Fruit fly (Drosophila melanogaster): ENCODE data around the gene Osi24.

Gene Osi24

DNA sequence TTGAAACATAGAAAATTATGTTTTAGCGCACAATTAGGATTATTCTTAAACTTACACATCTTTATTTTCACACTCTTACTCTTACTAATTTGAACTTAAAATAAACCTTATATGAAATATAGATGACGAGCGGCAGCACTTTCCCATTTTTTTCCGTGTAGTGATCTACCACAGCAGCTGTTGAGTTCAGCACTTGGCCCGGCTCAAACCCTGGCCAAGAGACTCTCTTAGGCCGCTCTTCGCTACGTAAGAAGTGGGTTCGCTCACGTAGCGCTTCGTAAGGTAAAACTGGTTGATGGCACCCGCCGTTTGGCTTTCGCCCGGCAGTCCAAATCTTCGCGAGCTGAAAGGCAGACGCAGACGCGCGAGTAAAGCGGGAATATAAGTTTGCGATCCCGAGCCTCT lies at the start of gene Osi24 (continued):
- TF ChIP-seq CG3281 (GFP tag; optimal IDR thresholded peaks at IDR 0.05) (peak; percentile 13), CG6683 (GFP tag; optimal IDR thresholded peaks at IDR 0.05) (no peak), Blimp-1 (GFP tag; optimal IDR thresholded peaks at IDR 0.05) (peak; percentile 62), prd (optimal IDR thresholded peaks at IDR 0.05) (no peak), prd (GFP tag; IDR thresholded peaks at IDR 0.05) (peak; percentile 70; the same call in 2 of the 3 replicates), CG17361 (GFP tag; IDR thresholded peaks at IDR 0.05) (peak; percentile 47; the same call in 1 of the 3 replicates), lov (optimal IDR thresholded peaks at IDR 0.05) (no peak), lov (GFP tag; IDR thresholded peaks at IDR 0.05) (no peak), CG13775 (GFP tag; optimal IDR thresholded peaks at IDR 0.05) (no peak), gcm (GFP tag; optimal IDR thresholded peaks at IDR 0.05) (no peak), ato (GFP tag; IDR thresholded peaks at IDR 0.05; ENCODE audit: partially characterized antibody) (no peak), CG3407 (GFP tag; optimal IDR thresholded peaks at IDR 0.05) (peak; percentile 33), CG10543 (GFP tag; optimal IDR thresholded peaks at IDR 0.05) (no peak), bsh (GFP tag; optimal IDR thresholded peaks at IDR 0.05) (peak; percentile 62 to 63), HLH3B (GFP tag; IDR thresholded peaks at IDR 0.05) (peak; percentile 74), E2f1 (GFP tag; IDR thresholded peaks at IDR 0.05) (peak; percentile 61; the same call in 1 of the 2 replicates), Lpt (GFP tag; optimal IDR thresholded peaks at IDR 0.05) (no peak), insv (GFP tag; optimal IDR thresholded peaks at IDR 0.05) (no peak), CG2202 (tag; optimal IDR thresholded peaks at IDR 0.05) (no peak), Ets97D (GFP tag; optimal IDR thresholded peaks at IDR 0.05) (no peak), CG14441 (GFP tag; IDR thresholded peaks at IDR 0.05) (peak; percentile 73), vvl (GFP tag; IDR thresholded peaks at IDR 0.05) (peak; percentile 86), pnt (GFP tag; optimal IDR thresholded peaks at IDR 0.05) (peak; percentile 53), grau (tag; optimal IDR thresholded peaks at IDR 0.05) (peak; percentile 48), CG15479 (GFP tag; optimal IDR thresholded peaks at IDR 0.05) (no peak), wek (GFP tag; optimal IDR thresholded peaks at IDR 0.05) (no peak), ranshi (GFP tag; IDR thresholded peaks at IDR 0.05) (peak; percentile 51), klu (GFP tag; IDR thresholded peaks at IDR 0.05) (0 out of 2 replicates have a peak, but pooled peaks have one; percentile 36), CG12391 (tag; optimal IDR thresholded peaks at IDR 0.05) (no peak), CG13296 (GFP tag; optimal IDR thresholded peaks at IDR 0.05) (no peak), Nf-YC (tag; optimal IDR thresholded peaks at IDR 0.05) (no peak), NFAT (GFP tag; IDR thresholded peaks at IDR 0.05) (no peak), CG12104 (GFP tag; optimal IDR thresholded peaks at IDR 0.05) (peak; percentile 2), H2.0 (GFP tag; IDR thresholded peaks at IDR 0.05) (peak; percentile 59), Jarid2 (GFP tag; optimal IDR thresholded peaks at IDR 0.05) (peak; percentile 63), Mes4 (GFP tag; optimal IDR thresholded peaks at IDR 0.05) (no peak), CG11504 (tag; optimal IDR thresholded peaks at IDR 0.05) (peak; percentile 63), CG7928 (GFP tag; optimal IDR thresholded peaks at IDR 0.05) (no peak), CG1603 (tag; optimal IDR thresholded peaks at IDR 0.05) (peak; percentile 74), toy (GFP tag; IDR thresholded peaks at IDR 0.05) (no peak), Doc2 (GFP tag; IDR thresholded peaks at IDR 0.05) (no peak), phol (tag; optimal IDR thresholded peaks at IDR 0.05) (peak; percentile 58), dan (GFP tag; IDR thresholded peaks at IDR 0.05) (no peak), fd96Cb (tag; optimal IDR thresholded peaks at IDR 0.05) (peak; percentile 54), dati (GFP tag; IDR thresholded peaks at IDR 0.05) (peak; percentile 53; the same call in 1 of the 2 replicates), Gsc (GFP tag; IDR thresholded peaks at IDR 0.05) (no peak), CG10147 (GFP tag; optimal IDR thresholded peaks at IDR 0.05) (no peak), sisA (GFP tag; IDR thresholded peaks at IDR 0.05) (peak; percentile 73), CG4424 (GFP tag; optimal IDR thresholded peaks at IDR 0.05) (peak; percentile 8), h (optimal IDR thresholded peaks at IDR 0.05) (no peak), Hr3 (GFP tag; optimal IDR thresholded peaks at IDR 0.05) (peak; percentile 39), CG5180 (GFP tag; optimal IDR thresholded peaks at IDR 0.05) (peak; percentile 24)
